Fruit fly (Drosophila melanogaster): ENCODE results near the gene CG8379.

CG8379 gene

dm6 chr3R:8815074-8815473 is 9.1 kb upstream of the CG8379 start:
- TF ChIP-seq dsf (GFP tag; optimal IDR thresholded peaks at IDR 0.05; ENCODE audit: borderline replicate concordance): no peak
- no peak for TF ChIP-seq Rel (GFP tag; optimal IDR thresholded peaks at IDR 0.05)
- no peak for TF ChIP-seq Rel (tag; optimal IDR thresholded peaks at IDR 0.05)
- no peak for TF ChIP-seq sv (GFP tag; optimal IDR thresholded peaks at IDR 0.05)
- TF ChIP-seq N (GFP tag; optimal IDR thresholded peaks at IDR 0.05): no peak
- no peak for TF ChIP-seq Mio (GFP tag; optimal IDR thresholded peaks at IDR 0.05)
- TF ChIP-seq OdsH (GFP tag; optimal IDR thresholded peaks at IDR 0.05): no peak
- TF ChIP-seq jim (GFP tag; optimal IDR thresholded peaks at IDR 0.05): no peak
- no peak for TF ChIP-seq usp (GFP tag; optimal IDR thresholded peaks at IDR 0.05)
- TF ChIP-seq psq (GFP tag; optimal IDR thresholded peaks at IDR 0.05): no peak
- no peak for TF ChIP-seq tai (GFP tag; optimal IDR thresholded peaks at IDR 0.05)
- TF ChIP-seq rgr (GFP tag; optimal IDR thresholded peaks at IDR 0.05): no peak
- no peak for TF ChIP-seq h (GFP tag; optimal IDR thresholded peaks at IDR 0.05)
- no peak for TF ChIP-seq Hr83 (GFP tag; optimal IDR thresholded peaks at IDR 0.05; ENCODE audit: poor library complexity, severe bottlenecking)
- no peak for TF ChIP-seq fru (GFP tag; optimal IDR thresholded peaks at IDR 0.05)
- TF ChIP-seq pan (optimal IDR thresholded peaks at IDR 0.05): no peak
- TF ChIP-seq CrebA (GFP tag; optimal IDR thresholded peaks at IDR 0.05; ENCODE audit: borderline replicate concordance): no peak
- no peak for TF ChIP-seq CG32264 (GFP tag; optimal IDR thresholded peaks at IDR 0.05)
- TF ChIP-seq woc (GFP tag; optimal IDR thresholded peaks at IDR 0.05): no peak

dm6 chr3R:8818239-8818638 is 6.0 kb upstream of the CG8379 start:
- TF ChIP-seq Hnf4 (GFP tag; optimal IDR thresholded peaks at IDR 0.05): no peak

dm6 chr3R:8819551-8820057 is 4.6 kb upstream of the CG8379 start:
- no peak for TF ChIP-seq dmrt93B (GFP tag; optimal IDR thresholded peaks at IDR 0.05)
- TF ChIP-seq N (GFP tag; optimal IDR thresholded peaks at IDR 0.05): no peak
- no peak for TF ChIP-seq usp (GFP tag; optimal IDR thresholded peaks at IDR 0.05)
- peak; percentile 20 to 30 for TF ChIP-seq foxo (GFP tag; optimal IDR thresholded peaks at IDR 0.05)
- TF ChIP-seq pan (optimal IDR thresholded peaks at IDR 0.05): no peak
- TF ChIP-seq sage (GFP tag; optimal IDR thresholded peaks at IDR 0.05): no peak
- TF ChIP-seq fru (GFP tag; optimal IDR thresholded peaks at IDR 0.05): peak; percentile 43
- TF ChIP-seq dsf (GFP tag; optimal IDR thresholded peaks at IDR 0.05; ENCODE audit: borderline replicate concordance): no peak
- peak; percentile 83 for TF ChIP-seq Hr83 (GFP tag; optimal IDR thresholded peaks at IDR 0.05; ENCODE audit: poor library complexity, severe bottlenecking)
- no peak for TF ChIP-seq Hr78 (GFP tag; optimal IDR thresholded peaks at IDR 0.05)
- TF ChIP-seq sv (GFP tag; optimal IDR thresholded peaks at IDR 0.05): peak; percentile 27
- TF ChIP-seq ey (GFP tag; optimal IDR thresholded peaks at IDR 0.05): no peak
- no peak for TF ChIP-seq GATAd (GFP tag; optimal IDR thresholded peaks at IDR 0.05)
- no peak for TF ChIP-seq Myc (optimal IDR thresholded peaks at IDR 0.05)
- TF ChIP-seq rgr (GFP tag; optimal IDR thresholded peaks at IDR 0.05): peak; percentile 59
- no peak for TF ChIP-seq CG9705 (GFP tag; optimal IDR thresholded peaks at IDR 0.05)
- TF ChIP-seq dl (GFP tag; optimal IDR thresholded peaks at IDR 0.05; ENCODE audit: insufficient read depth in 1 of 2, partially characterized antibody in 2 of 2): no peak
- no peak for TF ChIP-seq CrebA (GFP tag; optimal IDR thresholded peaks at IDR 0.05; ENCODE audit: borderline replicate concordance)
- TF ChIP-seq Rel (GFP tag; optimal IDR thresholded peaks at IDR 0.05): no peak
- TF ChIP-seq Rel (tag; optimal IDR thresholded peaks at IDR 0.05): no peak
- no peak for TF ChIP-seq lola (GFP tag; optimal IDR thresholded peaks at IDR 0.05)
- no peak for TF ChIP-seq jim (GFP tag; optimal IDR thresholded peaks at IDR 0.05)
- peak; percentile 33 for TF ChIP-seq OdsH (GFP tag; optimal IDR thresholded peaks at IDR 0.05)
- peak; percentile 64 for TF ChIP-seq h (GFP tag; optimal IDR thresholded peaks at IDR 0.05)
- TF ChIP-seq Hnf4 (GFP tag; optimal IDR thresholded peaks at IDR 0.05): peak; percentile 57
- peak; percentile 55 for TF ChIP-seq Jra (GFP tag; optimal IDR thresholded peaks at IDR 0.05)
- no peak for TF ChIP-seq Mio (GFP tag; optimal IDR thresholded peaks at IDR 0.05)
- no peak for TF ChIP-seq Vsx2 (GFP tag; optimal IDR thresholded peaks at IDR 0.05; ENCODE audit: partially characterized antibody)
- TF ChIP-seq HLH106 (tag; optimal IDR thresholded peaks at IDR 0.05): no peak
- no peak for TF ChIP-seq Dfd (GFP tag; optimal IDR thresholded peaks at IDR 0.05)
- TF ChIP-seq Abd-B (GFP tag; optimal IDR thresholded peaks at IDR 0.05): no peak
- TF ChIP-seq psq (GFP tag; optimal IDR thresholded peaks at IDR 0.05): no peak
- peak; percentile 5 for TF ChIP-seq Sp1 (GFP tag; optimal IDR thresholded peaks at IDR 0.05)
- no peak for TF ChIP-seq tai (GFP tag; optimal IDR thresholded peaks at IDR 0.05)
- no peak for TF ChIP-seq CG32264 (GFP tag; optimal IDR thresholded peaks at IDR 0.05)
- peak; percentile 61 for TF ChIP-seq brk (GFP tag; optimal IDR thresholded peaks at IDR 0.05)
- TF ChIP-seq br (GFP tag; optimal IDR thresholded peaks at IDR 0.05): peak; percentile 35
- TF ChIP-seq woc (GFP tag; optimal IDR thresholded peaks at IDR 0.05): no peak
- TF ChIP-seq Dif (GFP tag; optimal IDR thresholded peaks at IDR 0.05; ENCODE audit: partially characterized antibody): no peak
